Fruit fly (Drosophila melanogaster): Measurements from ENCODE around the gene CG42367.

The CG42367 gene

DNA sequence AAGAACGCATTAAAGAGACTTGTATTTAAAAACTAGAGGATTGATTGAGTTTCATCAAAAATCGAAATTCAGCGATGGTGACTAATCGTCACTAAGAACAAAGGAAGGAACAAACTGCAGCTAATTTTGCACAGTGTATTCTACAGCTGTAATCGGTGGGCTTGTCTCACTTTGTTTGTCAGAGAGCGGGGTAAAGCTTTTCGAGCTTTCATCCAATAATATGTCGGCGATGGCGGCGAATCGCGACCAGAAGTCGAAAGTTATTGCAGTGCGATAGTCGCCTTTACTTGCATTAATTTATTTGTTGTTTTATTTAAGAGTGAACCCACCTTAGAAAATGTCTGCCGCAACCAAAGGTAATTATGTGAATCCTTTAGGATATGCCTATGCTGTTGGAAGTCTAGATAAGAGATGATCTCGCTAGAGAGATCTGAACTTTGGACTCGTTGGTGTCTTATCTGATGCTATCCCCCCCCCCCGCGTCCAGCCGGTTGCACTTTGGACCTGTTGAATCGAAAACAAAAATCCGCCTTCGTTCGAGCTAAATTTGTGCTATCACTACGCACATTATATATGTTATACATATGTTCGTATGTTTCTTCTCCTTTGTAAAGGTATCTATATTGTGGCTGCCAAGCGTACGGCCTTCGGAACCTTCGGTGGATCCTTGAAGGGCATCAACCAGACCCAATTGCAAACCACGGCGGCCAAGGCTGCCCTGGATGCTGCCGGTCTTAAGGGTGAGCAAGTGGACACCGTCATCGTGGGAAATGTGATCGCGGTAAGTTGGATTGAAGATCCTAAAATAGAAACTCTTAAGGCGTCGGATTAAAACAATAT is 15.1 kb upstream of the CG42367 start, which contains the start of gene yip2 (continued):
- TF ChIP-seq lola (GFP tag; optimal IDR thresholded peaks at IDR 0.05) (no peak), HmgZ (tag; optimal IDR thresholded peaks at IDR 0.05) (peak; percentile 79), pfk (GFP tag; optimal IDR thresholded peaks at IDR 0.05) (peak; percentile 36), Hr3 (GFP tag; optimal IDR thresholded peaks at IDR 0.05) (peak; percentile 16), mld (GFP tag; IDR thresholded peaks at IDR 0.05; ENCODE audit: partially characterized antibody) (0 out of 3 replicates have a peak, but pooled peaks have one; percentile 33), Mad (GFP tag; optimal IDR thresholded peaks at IDR 0.05) (peak; percentile 17), sr (GFP tag; IDR thresholded peaks at IDR 0.05) (no peak), jigr1 (GFP tag; IDR thresholded peaks at IDR 0.05) (no peak), stc (GFP tag; IDR thresholded peaks at IDR 0.05) (peak; percentile 64), CG2129 (GFP tag; IDR thresholded peaks at IDR 0.05; ENCODE audit: partially characterized antibody) (no peak), CG1024 (GFP tag; IDR thresholded peaks at IDR 0.05) (0 out of 2 replicates have a peak, but pooled peaks have one; percentile 23), ftz-f1 (GFP tag; optimal IDR thresholded peaks at IDR 0.05) (no peak), run (tag; optimal IDR thresholded peaks at IDR 0.05) (peak; percentile 21), CG1832 (GFP tag; optimal IDR thresholded peaks at IDR 0.05) (no peak), klu (GFP tag; IDR thresholded peaks at IDR 0.05) (no peak), sim (GFP tag; IDR thresholded peaks at IDR 0.05) (no peak), HLH4C (GFP tag; IDR thresholded peaks at IDR 0.05; ENCODE audit: partially characterized antibody) (no peak), CG15514 (GFP tag; optimal IDR thresholded peaks at IDR 0.05) (peak; percentile 63), Dip3 (GFP tag; optimal IDR thresholded peaks at IDR 0.05) (peak; percentile 52), chif (GFP tag; optimal IDR thresholded peaks at IDR 0.05) (peak in 1 of 2 experiments; percentile 28), oc (tag; optimal IDR thresholded peaks at IDR 0.05) (peak; percentile 40), bigmax (GFP tag; optimal IDR thresholded peaks at IDR 0.05) (no peak), CG10321 (GFP tag; IDR thresholded peaks at IDR 0.05) (peak; percentile 42; the same call in 1 of the 2 replicates), Sin3A (optimal IDR thresholded peaks at IDR 0.05) (no peak), gem (tag; optimal IDR thresholded peaks at IDR 0.05) (peak; percentile 76), CG3726 (GFP tag; IDR thresholded peaks at IDR 0.05) (no peak), row (GFP tag; IDR thresholded peaks at IDR 0.05) (peak; percentile 84), CG13424 (tag; optimal IDR thresholded peaks at IDR 0.05) (peak; percentile 73), CG2712 (tag; optimal IDR thresholded peaks at IDR 0.05) (peak; percentile 50), Med (GFP tag) (peak; percentile 94), CG9932 (GFP tag; IDR thresholded peaks at IDR 0.05) (peak; percentile 71), CG10366 (GFP tag; IDR thresholded peaks at IDR 0.05) (peak; percentile 65), YL-1 (GFP tag; optimal IDR thresholded peaks at IDR 0.05) (peak; percentile 52), CG8290 (GFP tag; optimal IDR thresholded peaks at IDR 0.05) (no peak), CG8290 (tag; optimal IDR thresholded peaks at IDR 0.05) (peak in 1 of 2 experiments; percentile 86), seq (GFP tag; IDR thresholded peaks at IDR 0.05) (peak; percentile 46; the same call in 1 of the 2 replicates), emc (GFP tag; optimal IDR thresholded peaks at IDR 0.05) (no peak), prd (optimal IDR thresholded peaks at IDR 0.05) (no peak), prd (GFP tag; IDR thresholded peaks at IDR 0.05) (peak; percentile 65), CG32772 (GFP tag; IDR thresholded peaks at IDR 0.05) (no peak), CoRest (tag; optimal IDR thresholded peaks at IDR 0.05) (peak; percentile 42), gsb (GFP tag; IDR thresholded peaks at IDR 0.05) (no peak), CG12744 (GFP tag; optimal IDR thresholded peaks at IDR 0.05) (peak; percentile 7), CG34376 (GFP tag; optimal IDR thresholded peaks at IDR 0.05) (peak; percentile 96), CG12299 (tag; optimal IDR thresholded peaks at IDR 0.05) (peak; percentile 10), CG13775 (GFP tag; optimal IDR thresholded peaks at IDR 0.05) (peak; percentile 17), sna (GFP tag; IDR thresholded peaks at IDR 0.05; ENCODE audit: partially characterized antibody) (no peak), ato (GFP tag; IDR thresholded peaks at IDR 0.05; ENCODE audit: partially characterized antibody) (no peak), CG11085 (GFP tag; IDR thresholded peaks at IDR 0.05) (no peak), mirr (GFP tag; optimal IDR thresholded peaks at IDR 0.05) (peak; percentile 87)

All from whole organism, embryonic.